Worm (Caenorhabditis elegans) whole organism, young adult: ENCODE measurements around the gene ptp-5.2.

Experiments used
- B0035.1 ChIP-seq: sonication (generic microtip); optimal IDR thresholded peaks from 2 replicates; lab custom pipeline; 2016; ENCODE audit warnings: missing genetic modification characterization, mild to moderate bottlenecking, missing compliant biosample characterization, missing genotype, missing genetic modification reagents
- B0261.1 ChIP-seq: sonication (generic microtip); optimal IDR thresholded peaks from 2 replicates; lab custom pipeline; 2016; ENCODE audit warnings: mild to moderate bottlenecking, missing genetic modification characterization, moderate library complexity, missing compliant biosample characterization
- F22D6.2 ChIP-seq: sonication (generic microtip); optimal IDR thresholded peaks from 2 replicates; lab custom pipeline; 2016; ENCODE audit warnings: mild to moderate bottlenecking, missing genetic modification characterization, missing compliant biosample characterization
- F23B12.7 ChIP-seq: sonication (generic microtip); optimal IDR thresholded peaks from 2 replicates; lab custom pipeline; 2017; ENCODE audit warnings: missing genetic modification characterization, mild to moderate bottlenecking, missing compliant biosample characterization, antibody characterized with exemption, moderate library complexity; ENCODE audit not compliant: insufficient read depth
- F39B2.1 ChIP-seq: fragments of 200-800 bp; sonication (Bioruptor generic); IDR thresholded peaks from 2 replicates; pipeline ENCODE4 v1.3.6; 2022; ENCODE audit warnings: missing genetic modification reagents, missing genetic modification characterization, missing compliant biosample characterization
- F57A8.1 ChIP-seq: fragments of 200-800 bp; sonication (Bioruptor generic); optimal IDR thresholded peaks from 2 replicates; lab custom pipeline; 2018; ENCODE audit warnings: mild to moderate bottlenecking, missing genetic modification characterization, moderate library complexity, missing compliant biosample characterization
- K11D2.4 ChIP-seq: fragments of 200-800 bp; sonication (Bioruptor generic); IDR thresholded peaks from 2 replicates; pipeline ENCODE4 v1.3.6; 2022; ENCODE audit warnings: missing genetic modification reagents, missing genetic modification characterization, missing compliant biosample characterization
- T26A5.8 ChIP-seq: sonication (generic microtip); optimal IDR thresholded peaks from 2 replicates; lab custom pipeline; 2016; ENCODE audit warnings: missing genetic modification characterization, missing compliant biosample characterization
- Y53G8AR.9 ChIP-seq: fragments of 200-800 bp; sonication (Bioruptor generic); conservative IDR thresholded peaks from 2 replicates; pipeline ENCODE4 v1.3.6; 2022; ENCODE audit warnings: missing genetic modification reagents, missing genetic modification characterization, missing compliant biosample characterization
- Y67H2A.10 ChIP-seq: fragments of 200-800 bp; sonication (Bioruptor generic); conservative IDR thresholded peaks from 2 replicates; pipeline ENCODE4 v1.3.6; 2022; ENCODE audit warnings: missing genetic modification reagents, missing genetic modification characterization, missing compliant biosample characterization
- Y79H2A.3 ChIP-seq: fragments of 200-800 bp; sonication (Bioruptor generic); conservative IDR thresholded peaks from 2 replicates; pipeline ENCODE4 v1.3.6; 2022; ENCODE audit warnings: missing genetic modification reagents, missing genetic modification characterization, missing compliant biosample characterization
- Y95B8A.8 ChIP-seq: fragments of 200-800 bp; sonication (Bioruptor generic); IDR thresholded peaks from 2 replicates; pipeline ENCODE4 v1.3.6; 2022; ENCODE audit warnings: missing genetic modification reagents, missing genetic modification characterization, missing compliant biosample characterization
- akir-1 ChIP-seq: fragments of 200-800 bp; sonication (Bioruptor generic); optimal IDR thresholded peaks from 2 replicates; lab custom pipeline; 2018; ENCODE audit warnings: mild to moderate bottlenecking, missing genetic modification characterization, moderate library complexity, missing compliant biosample characterization
- ama-1 ChIP-seq, 3 experiments: fragments of 150-350 bp in 1 of 3; sonication (generic microtip) in 2 of 3; optimal IDR thresholded peaks; 2 replicates each; lab custom pipeline; 2014 to 2018; ENCODE audit warnings: missing biosample characterization in 2 of 3, missing genetic modification characterization in 2 of 3, missing genetic modification reagents in 2 of 3
- attf-3 ChIP-seq: fragments of 200-800 bp; sonication (Bioruptor generic); conservative IDR thresholded peaks from 2 replicates; pipeline ENCODE4 v1.3.6; 2022; ENCODE audit warnings: missing genetic modification reagents, missing genetic modification characterization, missing compliant biosample characterization
- ceh-58 ChIP-seq: fragments of 200-800 bp; sonication (Bioruptor generic); IDR thresholded peaks from 2 replicates; pipeline ENCODE4 v1.3.6; 2022; ENCODE audit warnings: missing genetic modification characterization, missing compliant biosample characterization
- dox-1 ChIP-seq: fragments of 200-800 bp; sonication (Bioruptor generic); IDR thresholded peaks from 2 replicates; pipeline ENCODE4 v1.3.6; 2022; ENCODE audit warnings: missing genetic modification reagents, missing genetic modification characterization, missing compliant biosample characterization
- dpff-1 ChIP-seq: sonication (generic microtip); optimal IDR thresholded peaks from 2 replicates; lab custom pipeline; 2017; ENCODE audit warnings: mild to moderate bottlenecking, missing genetic modification characterization, missing compliant biosample characterization
- efl-1 ChIP-seq: fragments of 150-350 bp; optimal IDR thresholded peaks from 2 replicates; lab custom pipeline; 2014; ENCODE audit warnings: missing biosample characterization, missing genetic modification reagents, missing genetic modification characterization
- ets-4 ChIP-seq: fragments of 200-800 bp; sonication (Bioruptor generic); optimal IDR thresholded peaks from 2 replicates; lab custom pipeline; 2018; ENCODE audit warnings: mild to moderate bottlenecking, missing genetic modification characterization, missing compliant biosample characterization
- gei-17 ChIP-seq: fragments of 200-800 bp; sonication (Bioruptor generic); optimal IDR thresholded peaks from 2 replicates; lab custom pipeline; 2018; ENCODE audit warnings: mild to moderate bottlenecking, missing genetic modification characterization, missing compliant biosample characterization
- hsf-1 ChIP-seq: fragments of 200-800 bp; sonication (Bioruptor generic); IDR thresholded peaks from 2 replicates; pipeline ENCODE4 v1.3.6; 2022; ENCODE audit warnings: missing genetic modification reagents, missing genetic modification characterization, missing compliant biosample characterization
- lag-1 ChIP-seq: fragments of 200-800 bp; sonication (Bioruptor generic); IDR thresholded peaks from 2 replicates; pipeline ENCODE4 v1.3.6; 2022; ENCODE audit warnings: missing genetic modification reagents, missing genetic modification characterization, missing compliant biosample characterization
- lin-54 ChIP-seq: fragments of 200-800 bp; sonication (Bioruptor generic); optimal IDR thresholded peaks from 2 replicates; lab custom pipeline; 2018; ENCODE audit warnings: mild to moderate bottlenecking, missing genetic modification characterization, missing compliant biosample characterization
- lsl-1 ChIP-seq: fragments of 200-800 bp; sonication (Bioruptor generic); optimal IDR thresholded peaks from 2 replicates; lab custom pipeline; 2018; ENCODE audit warnings: mild to moderate bottlenecking, missing genetic modification characterization, moderate library complexity, missing compliant biosample characterization
- lsy-27 ChIP-seq: sonication (generic microtip); optimal IDR thresholded peaks from 2 replicates; lab custom pipeline; 2017; ENCODE audit warnings: missing genetic modification characterization, mild to moderate bottlenecking, missing compliant biosample characterization, antibody characterized with exemption, missing genotype, borderline replicate concordance; ENCODE audit not compliant: insufficient read depth
- madf-3 ChIP-seq: fragments of 200-800 bp; sonication (Bioruptor generic); IDR thresholded peaks from 2 replicates; pipeline ENCODE4 v1.3.6; 2022; ENCODE audit warnings: missing genetic modification reagents, missing genetic modification characterization, missing compliant biosample characterization
- madf-8 ChIP-seq: fragments of 200-800 bp; sonication (Bioruptor generic); conservative IDR thresholded peaks from 2 replicates; pipeline ENCODE4 v1.3.6; 2022; ENCODE audit warnings: missing genetic modification reagents, missing genetic modification characterization, missing compliant biosample characterization
- mel-28 ChIP-seq: sonication (generic microtip); optimal IDR thresholded peaks from 2 replicates; lab custom pipeline; 2016; ENCODE audit warnings: borderline replicate concordance, mild to moderate bottlenecking, missing genetic modification characterization, missing compliant biosample characterization
- nhr-80 ChIP-seq: sonication (generic microtip); optimal IDR thresholded peaks from 2 replicates; lab custom pipeline; 2016; ENCODE audit warnings: missing genetic modification characterization, missing compliant biosample characterization
- nhr-90 ChIP-seq: sonication (generic microtip); optimal IDR thresholded peaks from 2 replicates; lab custom pipeline; 2016; ENCODE audit warnings: missing genotype, mild to moderate bottlenecking, missing genetic modification characterization, missing compliant biosample characterization
- pbrm-1 ChIP-seq: fragments of 200-800 bp; sonication (Bioruptor generic); IDR thresholded peaks from 2 replicates; pipeline ENCODE4 v1.3.6; 2022; ENCODE audit warnings: missing genetic modification reagents, missing genetic modification characterization, missing compliant biosample characterization
- pha-4 ChIP-seq: fragments of 150-350 bp; sonication (generic microtip); optimal IDR thresholded peaks from 2 replicates; lab custom pipeline; 2014; ENCODE audit warnings: missing biosample characterization, missing genetic modification reagents, missing genetic modification characterization
- rcor-1 ChIP-seq: fragments of 200-800 bp; sonication (Bioruptor generic); IDR thresholded peaks from 2 replicates; pipeline ENCODE4 v1.3.6; 2022; ENCODE audit warnings: missing genetic modification reagents, missing genetic modification characterization, missing compliant biosample characterization
- rec-8 ChIP-seq, 2 experiments: sonication (generic microtip); optimal IDR thresholded peaks; 2 replicates each; lab custom pipeline; 2016; ENCODE audit warnings: mild to moderate bottlenecking in 2 of 2, missing genetic modification characterization in 2 of 2, missing genetic modification reagents in 2 of 2, missing genotype in 2 of 2, missing biosample characterization in 1 of 2, missing compliant biosample characterization in 1 of 2, moderate library complexity in 1 of 2
- repo-1 ChIP-seq: sonication (generic microtip); optimal IDR thresholded peaks from 2 replicates; lab custom pipeline; 2017; ENCODE audit warnings: mild to moderate bottlenecking, missing genetic modification characterization, missing compliant biosample characterization
- sdz-38 ChIP-seq: sonication (generic microtip); optimal IDR thresholded peaks from 2 replicates; lab custom pipeline; 2016; ENCODE audit warnings: missing genotype, missing genetic modification characterization, missing compliant biosample characterization
- sea-2 ChIP-seq: fragments of 200-800 bp; sonication (Bioruptor generic); IDR thresholded peaks from 2 replicates; pipeline ENCODE4 v1.3.6; 2022; ENCODE audit warnings: missing genetic modification characterization, missing compliant biosample characterization
- snpc-4 ChIP-seq, 5 experiments: fragments of 150-350 bp in 1 of 5; sonication (generic microtip) in 4 of 5; optimal IDR thresholded peaks; 2 replicates each; lab custom pipeline; 2014 to 2018; ENCODE audit warnings: missing genetic modification characterization in 5 of 5, missing biosample characterization in 3 of 5, antibody characterized with exemption in 2 of 5, mild to moderate bottlenecking in 2 of 5, missing compliant biosample characterization in 2 of 5, missing genotype in 2 of 5, moderate library complexity in 2 of 5, missing genetic modification reagents in 1 of 5
- tbp1 ChIP-seq: fragments of 200-800 bp; sonication (Bioruptor generic); optimal IDR thresholded peaks from 2 replicates; lab custom pipeline; 2018; ENCODE audit warnings: mild to moderate bottlenecking, missing genetic modification characterization, missing compliant biosample characterization
- tlf-1 ChIP-seq: fragments of 200-800 bp; sonication (Bioruptor generic); optimal IDR thresholded peaks from 2 replicates; lab custom pipeline; 2018; ENCODE audit warnings: mild to moderate bottlenecking, missing genetic modification characterization, missing compliant biosample characterization
- ztf-18 ChIP-seq: sonication (generic microtip); optimal IDR thresholded peaks from 2 replicates; lab custom pipeline; 2016; ENCODE audit warnings: missing genotype, mild to moderate bottlenecking, missing genetic modification characterization, missing compliant biosample characterization
- ztf-22 ChIP-seq: fragments of 200-800 bp; sonication (Bioruptor generic); optimal IDR thresholded peaks from 2 replicates; lab custom pipeline; 2018; ENCODE audit warnings: mild to moderate bottlenecking, missing genetic modification characterization, moderate library complexity, missing compliant biosample characterization
- ztf-25 ChIP-seq: fragments of 200-800 bp; sonication (Bioruptor generic); IDR thresholded peaks from 2 replicates; pipeline ENCODE4 v1.3.6; 2022; ENCODE audit warnings: missing genetic modification reagents, missing genetic modification characterization, missing compliant biosample characterization
- ztf-26 ChIP-seq: sonication (generic microtip); optimal IDR thresholded peaks from 2 replicates; lab custom pipeline; 2017; ENCODE audit warnings: missing genetic modification characterization, missing compliant biosample characterization

Gene ptp-5.2

ce11 chrIV:14793900-14794624, 33.3 kb upstream of the ptp-5.2 start (continued):
- TF ChIP-seq efl-1 (GFP tag; lab: Kevin White, UChicago) (no peak), rcor-1 (no peak), nhr-90 (tag; lab: Kevin White, UChicago) (peak; percentile 38), nhr-80 (peak; percentile 64), Y79H2A.3 (no peak), pbrm-1 (GFP tag; lab: Robert Waterston, UW) (0 out of 2 replicates have a peak, but pooled peaks have one; percentile 6), ztf-25 (GFP tag; lab: Robert Waterston, UW) (no peak), mel-28 (tag; lab: Kevin White, UChicago) (no peak), rec-8 (tag; optimal IDR thresholded peaks at IDR 0.05; lab: Kevin White, UChicago) (no peak), dox-1 (no peak), repo-1 (no peak), snpc-4 (GFP tag; optimal IDR thresholded peaks at IDR 0.05; lab: Kevin White, UChicago) (peak; percentile 15), snpc-4 (tag; optimal IDR thresholded peaks at IDR 0.05; lab: Kevin White, UChicago) (peak in 1 of 4 experiments; percentile 3), madf-8 (GFP tag; lab: Robert Waterston, UW) (no peak), ama-1 (optimal IDR thresholded peaks at IDR 0.05; lab: Kevin White, UChicago) (peak; percentile 34), ama-1 (GFP tag; optimal IDR thresholded peaks at IDR 0.05; lab: Kevin White, UChicago) (no peak), lag-1 (GFP tag; lab: Robert Waterston, UW) (no peak), ets-4 (GFP tag; lab: Kevin White, UChicago) (no peak), B0261.1 (tag; lab: Kevin White, UChicago) (no peak), B0035.1 (tag; lab: Kevin White, UChicago) (no peak), ceh-58 (no peak), tbp1 (GFP tag; lab: Kevin White, UChicago) (no peak), lsy-27 (tag; lab: Kevin White, UChicago) (no peak), sea-2 (GFP tag; lab: Robert Waterston, UW) (no peak), K11D2.4 (GFP tag; lab: Robert Waterston, UW) (0 out of 2 replicates have a peak, but pooled peaks have one; percentile 12), F22D6.2 (tag; lab: Kevin White, UChicago) (no peak), hsf-1 (GFP tag; lab: Robert Waterston, UW) (peak; percentile 54; the same call in 1 of the 2 replicates), attf-3 (GFP tag; lab: Robert Waterston, UW) (0 out of 2 replicates have a peak, but pooled peaks have one; percentile 23), Y95B8A.8 (GFP tag; lab: Robert Waterston, UW) (no peak), ztf-18 (tag; lab: Kevin White, UChicago) (peak; percentile 50), Y67H2A.10 (no peak), F23B12.7 (no peak), lsl-1 (GFP tag; lab: Kevin White, UChicago) (no peak), akir-1 (GFP tag; lab: Kevin White, UChicago) (no peak), F57A8.1 (GFP tag; lab: Kevin White, UChicago) (no peak), tlf-1 (GFP tag; lab: Kevin White, UChicago) (no peak), T26A5.8 (tag; lab: Kevin White, UChicago) (no peak), gei-17 (GFP tag; lab: Kevin White, UChicago) (no peak), sdz-38 (tag; lab: Kevin White, UChicago) (no peak), ztf-22 (GFP tag; lab: Kevin White, UChicago) (no peak), lin-54 (GFP tag; lab: Kevin White, UChicago) (no peak), F39B2.1 (GFP tag; lab: Robert Waterston, UW) (no peak), dpff-1 (tag; lab: Kevin White, UChicago) (no peak), Y53G8AR.9 (GFP tag; lab: Robert Waterston, UW) (no peak), madf-3 (GFP tag; lab: Robert Waterston, UW) (no peak), ztf-26 (tag; lab: Kevin White, UChicago) (peak; percentile 43), pha-4 (tag; lab: Kevin White, UChicago) (no peak)
